Fruit fly (Drosophila melanogaster) whole organism: ENCODE measurements around the gene CG7381.

Experiments
- CG8478 ChIP-seq: fragments of >200 bp; optimal IDR thresholded peaks from 2 replicates; lab custom pipeline; 2018; ENCODE audit warnings: inconsistent platforms
- Dll ChIP-seq: fragments of >200 bp; optimal IDR thresholded peaks from 2 replicates; lab custom pipeline; 2017
- EcR ChIP-seq, 2 experiments: fragments of >200 bp; optimal IDR thresholded peaks; 2 replicates each; lab custom pipeline; 2017; ENCODE audit warnings: missing biosample characterization in 2 of 2, missing genetic modification characterization in 2 of 2, missing genetic modification reagents in 2 of 2
- pan ChIP-seq: fragments of >200 bp; optimal IDR thresholded peaks from 2 replicates; lab custom pipeline; 2017
- psq ChIP-seq: fragments of >200 bp; optimal IDR thresholded peaks from 2 replicates; lab custom pipeline; 2017
- usp ChIP-seq: fragments of >200 bp; optimal IDR thresholded peaks from 2 replicates; lab custom pipeline; 2017; ENCODE audit warnings: missing biosample characterization, missing genetic modification characterization, mixed read lengths

Gene CG7381

dm6 chr3R:12977371-12978050 lies at the start of gene CG7381, which contains the start of gene CG7091:
Gene CG7381 (minus strand): TSS chr3R:12977471.
Gene CG7091 (plus strand): TSS chr3R:12978000.
- TF ChIP-seq usp (no peak), CG8478 (lab: Kevin White, UChicago) (no peak), Dll (lab: Kevin White, UChicago) (no peak), EcR (GFP tag; optimal IDR thresholded peaks at IDR 0.05; lab: Kevin White, UChicago) (no peak), psq (lab: Kevin White, UChicago) (no peak), pan (no peak)

DNA sequence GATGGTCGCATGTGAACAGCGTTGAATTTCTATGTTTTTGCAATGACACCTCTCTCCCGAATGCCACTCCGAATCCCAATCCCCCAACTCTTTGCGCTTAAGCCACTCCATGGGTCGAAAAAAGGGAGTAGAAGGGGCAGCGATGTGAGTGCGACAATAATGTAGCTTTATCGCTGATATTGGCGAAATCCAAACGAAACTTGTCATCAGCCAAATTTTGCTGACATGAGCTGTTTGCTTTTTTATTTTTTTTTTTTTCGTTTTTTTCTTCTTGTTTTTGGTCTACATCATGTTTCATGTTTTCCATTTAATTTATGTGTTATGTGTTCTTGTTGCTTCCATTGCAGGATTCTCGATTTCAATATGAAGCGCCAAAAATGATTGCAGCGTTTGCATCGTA lies 41.7 kb upstream of the CG7381 start:
- no peak for TF ChIP-seq EcR (GFP tag; optimal IDR thresholded peaks at IDR 0.05; lab: Kevin White, UChicago)

DNA sequence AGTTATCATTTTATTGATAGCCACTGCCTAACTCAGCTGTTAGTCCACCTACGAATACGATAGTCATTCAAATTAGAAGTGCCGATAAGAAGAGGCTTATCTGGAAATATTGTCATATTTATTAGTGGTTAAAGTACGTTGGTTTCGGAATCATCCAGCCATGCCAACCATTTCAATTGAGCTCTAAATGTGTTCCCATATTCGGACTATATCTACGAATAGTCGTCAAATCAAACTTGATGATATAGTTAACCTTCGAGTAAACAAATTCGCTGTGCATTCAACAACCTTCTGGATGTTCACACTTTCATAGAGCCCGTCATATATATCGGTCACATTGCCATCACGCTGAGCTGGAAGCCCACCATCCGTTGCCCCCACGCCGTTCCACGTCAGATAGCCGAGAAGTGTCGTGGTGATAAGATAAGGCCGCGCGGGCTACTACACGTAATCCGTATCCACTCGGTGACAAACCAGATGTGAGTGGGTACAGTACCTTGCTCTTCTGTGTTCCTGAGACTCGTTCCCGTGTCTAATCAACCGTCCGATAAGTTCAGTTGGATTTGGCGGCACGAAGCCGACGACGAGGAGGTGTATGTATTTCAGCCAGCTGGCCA lies 41.1 kb upstream of the CG7381 start:
- no peak for TF ChIP-seq CG8478 (lab: Kevin White, UChicago)
- no peak for TF ChIP-seq psq (lab: Kevin White, UChicago)
- no peak for TF ChIP-seq pan
- TF ChIP-seq Dll (lab: Kevin White, UChicago) = no peak
- TF ChIP-seq EcR (GFP tag; optimal IDR thresholded peaks at IDR 0.05; lab: Kevin White, UChicago) = no peak
- TF ChIP-seq usp = no peak

dm6 chr3R:13017623-13018036 lies 40.4 kb upstream of the CG7381 start:
- TF ChIP-seq Dll (lab: Kevin White, UChicago) (no peak), pan (no peak), usp (no peak), CG8478 (lab: Kevin White, UChicago) (no peak), EcR (GFP tag; optimal IDR thresholded peaks at IDR 0.05; lab: Kevin White, UChicago) (no peak), psq (lab: Kevin White, UChicago) (no peak)

dm6 chr3R:13015811-13016766 lies 38.8 kb upstream of the CG7381 start:
- TF ChIP-seq psq (lab: Kevin White, UChicago) = no peak
- TF ChIP-seq EcR (GFP tag; optimal IDR thresholded peaks at IDR 0.05; lab: Kevin White, UChicago) = no peak
- no peak for TF ChIP-seq pan
- TF ChIP-seq usp = no peak
- no peak for TF ChIP-seq Dll (lab: Kevin White, UChicago)
- no peak for TF ChIP-seq CG8478 (lab: Kevin White, UChicago)

dm6 chr3R:13015402-13015801 lies 38.1 kb upstream of the CG7381 start:
- TF ChIP-seq psq (lab: Kevin White, UChicago) = no peak
- TF ChIP-seq EcR (GFP tag; optimal IDR thresholded peaks at IDR 0.05; lab: Kevin White, UChicago) = no peak
- TF ChIP-seq Dll (lab: Kevin White, UChicago) = no peak
- no peak for TF ChIP-seq pan
- TF ChIP-seq CG8478 (lab: Kevin White, UChicago) = no peak
- TF ChIP-seq usp = no peak

dm6 chr3R:13014168-13014881 lies 37.1 kb upstream of the CG7381 start:
- TF ChIP-seq usp = no peak
- TF ChIP-seq Dll (lab: Kevin White, UChicago) = no peak
- no peak for TF ChIP-seq psq (lab: Kevin White, UChicago)
- no peak for TF ChIP-seq CG8478 (lab: Kevin White, UChicago)
- no peak for TF ChIP-seq EcR (GFP tag; optimal IDR thresholded peaks at IDR 0.05; lab: Kevin White, UChicago)
- no peak for TF ChIP-seq pan

- no peak for TF ChIP-seq usp
- no peak for TF ChIP-seq CG8478 (lab: Kevin White, UChicago)
- TF ChIP-seq psq (lab: Kevin White, UChicago) = no peak
- no peak for TF ChIP-seq Dll (lab: Kevin White, UChicago)
- TF ChIP-seq pan = no peak
- TF ChIP-seq EcR (GFP tag; optimal IDR thresholded peaks at IDR 0.05; lab: Kevin White, UChicago) = no peak
Measured at dm6 chr3R:13012990-13013389, 35.7 kb upstream of the CG7381 start.

DNA sequence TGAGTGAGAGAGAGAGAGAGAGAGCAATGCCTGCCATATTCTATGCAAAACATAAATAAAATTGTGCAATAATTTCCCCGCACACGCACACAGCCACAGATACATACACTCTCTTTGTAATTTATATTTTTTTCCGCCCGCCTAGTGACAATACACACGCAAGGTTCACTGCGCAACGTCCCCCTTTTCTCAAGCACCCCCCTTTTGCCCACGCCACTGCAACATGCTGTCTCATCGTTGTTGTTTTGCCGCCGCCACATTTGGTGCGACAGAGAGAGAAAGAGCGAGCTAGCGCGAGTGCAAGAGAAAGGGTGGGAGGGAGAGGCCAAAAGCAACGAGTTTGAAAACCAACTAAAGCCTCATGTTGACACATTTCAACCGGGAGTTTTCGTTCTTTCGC lies 35.1 kb upstream of the CG7381 start:
- TF ChIP-seq Dll (lab: Kevin White, UChicago) (peak; percentile 29), CG8478 (lab: Kevin White, UChicago) (peak; percentile 85), psq (lab: Kevin White, UChicago) (no peak), pan (no peak), EcR (GFP tag; optimal IDR thresholded peaks at IDR 0.05; lab: Kevin White, UChicago) (peak in 1 of 2 experiments; percentile 3), usp (no peak)

dm6 chr3R:13011621-13011963 lies 34.3 kb upstream of the CG7381 start, which contains the start of gene CtBP:
Gene CtBP (plus strand): TSS chr3R:13011649.
- TF ChIP-seq usp (no peak), Dll (lab: Kevin White, UChicago) (no peak), CG8478 (lab: Kevin White, UChicago) (no peak), EcR (GFP tag; optimal IDR thresholded peaks at IDR 0.05; lab: Kevin White, UChicago) (no peak), pan (no peak)

DNA sequence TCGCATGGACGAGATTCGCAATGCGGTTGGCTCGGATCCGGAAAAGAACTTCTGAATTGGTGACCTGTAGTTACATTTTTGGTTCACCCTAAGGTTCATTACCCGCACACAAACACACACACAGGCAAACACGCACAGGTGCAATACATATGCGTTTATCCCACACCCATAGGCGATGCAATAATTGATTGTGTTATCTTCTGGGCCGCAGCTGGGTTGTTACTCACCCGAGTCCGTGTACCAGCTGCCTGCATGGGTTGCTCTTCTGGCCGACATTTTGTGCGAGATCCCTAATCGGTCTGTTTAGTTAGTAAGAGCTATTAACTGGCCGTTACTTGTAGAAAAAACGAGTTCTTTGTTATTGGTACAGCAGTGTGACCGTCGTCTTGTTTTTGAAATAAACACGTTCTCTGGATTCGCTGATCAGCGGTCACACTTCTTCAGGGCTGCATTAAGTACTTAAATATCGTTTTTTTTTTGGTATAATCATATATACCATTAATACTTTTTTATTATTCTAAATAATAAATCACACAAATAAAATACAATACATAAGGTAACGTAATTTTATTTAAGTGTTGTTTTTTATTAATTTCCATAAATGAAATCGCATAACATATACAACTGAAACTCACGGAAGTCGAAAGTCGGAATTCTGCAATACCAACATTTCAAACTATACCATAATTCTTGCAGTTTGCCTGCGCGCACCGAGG lies 33.8 kb upstream of the CG7381 start, which contains the start of gene CG8031:
TSS of gene CG8031 (minus strand) at position 406 of the 716 bp plus-strand sequence.
- TF ChIP-seq pan = no peak
- TF ChIP-seq Dll (lab: Kevin White, UChicago) = peak; percentile 51
- peak in 1 of 2 experiments; percentile 71 for TF ChIP-seq EcR (GFP tag; optimal IDR thresholded peaks at IDR 0.05; lab: Kevin White, UChicago)
- TF ChIP-seq CG8478 (lab: Kevin White, UChicago) = no peak
